Fruit fly (Drosophila melanogaster): ENCODE data around the gene CG18754.

Gene CG18754

DNA sequence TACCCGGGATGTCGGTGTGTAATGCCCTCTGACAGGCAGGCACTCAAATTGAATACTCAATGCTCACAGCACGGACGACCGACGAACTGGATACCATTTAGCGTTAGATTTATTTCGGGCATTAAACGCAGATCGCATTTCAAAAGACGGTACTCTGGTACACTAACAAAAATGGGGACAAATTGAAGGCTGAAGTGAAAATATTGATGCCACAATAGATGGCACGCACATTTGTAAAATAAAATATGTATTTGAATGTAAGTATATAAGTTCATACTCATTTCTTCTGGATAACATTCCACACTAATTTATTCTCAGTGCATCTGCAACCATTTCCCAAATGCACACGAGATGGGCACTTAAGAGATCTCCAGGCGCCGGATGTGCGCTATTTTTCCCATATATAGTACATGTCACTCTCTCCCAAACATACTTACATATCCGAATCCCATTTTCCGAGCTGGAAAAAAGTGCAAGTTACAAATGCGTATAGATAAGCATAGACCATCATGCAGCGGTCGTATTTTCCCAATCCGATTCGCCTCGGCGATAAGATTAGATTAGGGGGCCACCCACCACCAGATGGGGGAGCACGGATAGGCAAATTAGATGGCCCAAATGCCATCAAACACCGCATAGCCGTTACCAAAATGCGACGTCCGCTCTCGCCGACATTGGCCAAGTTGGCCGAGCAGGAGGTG is 25.8 kb downstream of the CG18754 start, which contains the start of gene CG10301 (continued):
- TF ChIP-seq CG11723 (GFP tag; optimal IDR thresholded peaks at IDR 0.05) (peak; percentile 1), CG18764 (GFP tag; optimal IDR thresholded peaks at IDR 0.05) (peak; percentile 47), CG14710 (tag; optimal IDR thresholded peaks at IDR 0.05) (peak; percentile 78), emc (GFP tag; optimal IDR thresholded peaks at IDR 0.05) (no peak), Dbx (GFP tag; IDR thresholded peaks at IDR 0.05) (no peak), CG2889 (GFP tag; IDR thresholded peaks at IDR 0.05) (no peak), CG34224 (GFP tag; IDR thresholded peaks at IDR 0.05; ENCODE audit: partially characterized antibody) (no peak), ATbp (GFP tag; optimal IDR thresholded peaks at IDR 0.05) (peak; percentile 56), sens-2 (GFP tag; IDR thresholded peaks at IDR 0.05) (peak; percentile 71), CG17359 (tag; optimal IDR thresholded peaks at IDR 0.05) (peak; percentile 64), CG31388 (GFP tag; optimal IDR thresholded peaks at IDR 0.05) (no peak), oc (tag; optimal IDR thresholded peaks at IDR 0.05) (peak; percentile 52), CG11695 (GFP tag; IDR thresholded peaks at IDR 0.05) (peak; percentile 50; the same call in 1 of the 3 replicates), CG8359 (GFP tag; optimal IDR thresholded peaks at IDR 0.05; ENCODE audit: borderline replicate concordance) (peak; percentile 14), shn (GFP tag; optimal IDR thresholded peaks at IDR 0.05) (no peak), CG33213 (GFP tag; optimal IDR thresholded peaks at IDR 0.05) (peak; percentile 19), CG12391 (tag; optimal IDR thresholded peaks at IDR 0.05) (peak; percentile 72), zen (tag; optimal IDR thresholded peaks at IDR 0.05) (peak; percentile 84), CG7556 (GFP tag; optimal IDR thresholded peaks at IDR 0.05) (peak; percentile 38), CG4404 (GFP tag; IDR thresholded peaks at IDR 0.05) (peak; percentile 84), wor (GFP tag; IDR thresholded peaks at IDR 0.05) (no peak), btn (GFP tag; optimal IDR thresholded peaks at IDR 0.05) (peak; percentile 36), br (optimal IDR thresholded peaks at IDR 0.05) (no peak), kah (GFP tag; optimal IDR thresholded peaks at IDR 0.05) (peak; percentile 34), CHES-1-like (GFP tag; optimal IDR thresholded peaks at IDR 0.05) (no peak), mld (GFP tag; IDR thresholded peaks at IDR 0.05; ENCODE audit: partially characterized antibody) (no peak), CG10366 (GFP tag; IDR thresholded peaks at IDR 0.05) (peak; percentile 53), CG2116 (GFP tag; optimal IDR thresholded peaks at IDR 0.05) (peak; percentile 20), CG10654 (GFP tag; optimal IDR thresholded peaks at IDR 0.05) (peak; percentile 47), sd (tag; optimal IDR thresholded peaks at IDR 0.05) (peak; percentile 3), CG6791 (GFP tag; IDR thresholded peaks at IDR 0.05; ENCODE audit: partially characterized antibody) (no peak), CG12071 (GFP tag; optimal IDR thresholded peaks at IDR 0.05) (no peak), dan (GFP tag; IDR thresholded peaks at IDR 0.05) (0 out of 2 replicates have a peak, but pooled peaks have one; percentile 41), ftz-f1 (GFP tag; optimal IDR thresholded peaks at IDR 0.05) (no peak), CG10431 (GFP tag; optimal IDR thresholded peaks at IDR 0.05) (no peak), Hr3 (GFP tag; optimal IDR thresholded peaks at IDR 0.05) (peak; percentile 47), phol (tag; optimal IDR thresholded peaks at IDR 0.05) (peak; percentile 81), CG17361 (GFP tag; IDR thresholded peaks at IDR 0.05) (peak; percentile 63), CG12659 (GFP tag; optimal IDR thresholded peaks at IDR 0.05) (peak; percentile 27), Bdp1 (GFP tag; optimal IDR thresholded peaks at IDR 0.05) (no peak), HLHmδ (GFP tag; optimal IDR thresholded peaks at IDR 0.05) (no peak), HHEX (GFP tag; optimal IDR thresholded peaks at IDR 0.05) (peak; percentile 12), C15 (GFP tag; IDR thresholded peaks at IDR 0.05) (no peak), CG1024 (GFP tag; IDR thresholded peaks at IDR 0.05) (peak; percentile 46; the same call in 1 of the 2 replicates), nerfin-2 (GFP tag; IDR thresholded peaks at IDR 0.05; ENCODE audit: partially characterized antibody) (no peak), dmrt11E (tag; optimal IDR thresholded peaks at IDR 0.05) (peak; percentile 89), CG10209 (GFP tag; optimal IDR thresholded peaks at IDR 0.05) (peak; percentile 67), lab (GFP tag; optimal IDR thresholded peaks at IDR 0.05) (peak; percentile 43), Ets97D (GFP tag; optimal IDR thresholded peaks at IDR 0.05) (peak; percentile 21)
